Worm (Caenorhabditis elegans): Measurements from ENCODE around the gene F47B8.2.
"Not testable (repeated sequence)": the region's sequence is repeated elsewhere in the genome, so short reads cannot be mapped to it uniquely, and the experiment has no call there.

- TF ChIP-seq ztf-11 (tag; optimal IDR thresholded peaks at IDR 0.05); snpc-4 (tag; optimal IDR thresholded peaks at IDR 0.05); nhr-76 (tag; optimal IDR thresholded peaks at IDR 0.05); mep-1 (tag; optimal IDR thresholded peaks at IDR 0.05); nhr-12 (tag; optimal IDR thresholded peaks at IDR 0.05); unc-120 (tag; optimal IDR thresholded peaks at IDR 0.05; ENCODE audit: poor library complexity, severe bottlenecking); ces-1 (GFP tag; optimal IDR thresholded peaks at IDR 0.05); ceh-39 (tag; optimal IDR thresholded peaks at IDR 0.05): not testable (repeated sequence)
Measured at ce11 chrV:14306771-14307170, 9.7 kb downstream of the F47B8.2 start, which contains the start of gene spig-4.

Data from whole organism, mixed stage, embryonic.